Worm (Caenorhabditis elegans): ENCODE data around the gene srv-8.

ce11 chrV:13464123-13464522 is 43.6 kb upstream of the srv-8 start:
- TF ChIP-seq him-1 (tag; optimal IDR thresholded peaks at IDR 0.05): no peak
- TF ChIP-seq W03F9.2 (tag; optimal IDR thresholded peaks at IDR 0.05): no peak
